Worm (Caenorhabditis elegans): ENCODE data around the gene crp-1.

- no peak for TF ChIP-seq elt-3 (tag; optimal IDR thresholded peaks at IDR 0.05)
- TF ChIP-seq mdl-1 (tag; optimal IDR thresholded peaks at IDR 0.05) = no peak
- TF ChIP-seq ceh-82 (tag; optimal IDR thresholded peaks at IDR 0.05) = no peak
- no peak for TF ChIP-seq ztf-11 (tag; optimal IDR thresholded peaks at IDR 0.05)
Measured at ce11 chrV:10440723-10441122, 37.6 kb upstream of the crp-1 start, which contains the start of gene snf-10.

Measured in whole organism, L2 larva.